Worm (Caenorhabditis elegans): ENCODE measurements around the gene F58E2.4.

Gene F58E2.4

DNA sequence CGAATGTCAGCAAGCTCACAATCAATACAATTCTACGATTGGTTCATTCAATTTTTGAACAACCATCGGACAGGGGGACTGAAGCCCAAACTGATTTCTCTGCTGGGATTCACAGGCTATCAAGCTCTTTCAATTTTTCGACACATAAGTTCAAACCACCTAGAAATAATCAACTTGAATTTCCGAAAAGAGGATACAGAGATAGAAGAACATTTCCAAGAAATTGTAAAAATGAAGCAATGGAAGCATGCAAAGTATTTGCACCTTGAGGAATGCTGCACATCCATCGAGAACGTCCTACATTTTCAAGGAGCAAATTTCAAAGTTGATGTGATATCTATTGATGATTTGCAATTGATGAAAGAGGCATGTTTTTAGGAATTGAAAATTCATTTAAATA lies 4.6 kb downstream of the F58E2.4 start:
- no peak for TF ChIP-seq lin-32 (GFP tag; optimal IDR thresholded peaks at IDR 0.05)
- no peak for TF ChIP-seq nhr-2 (tag; optimal IDR thresholded peaks at IDR 0.05)
- no peak for TF ChIP-seq nhr-76 (tag; optimal IDR thresholded peaks at IDR 0.05)
- TF ChIP-seq nhr-28 (tag; optimal IDR thresholded peaks at IDR 0.05) = no peak
- no peak for TF ChIP-seq drap-1 (GFP tag; optimal IDR thresholded peaks at IDR 0.05)
- TF ChIP-seq sem-2 (GFP tag; optimal IDR thresholded peaks at IDR 0.05) = no peak
- no peak for TF ChIP-seq unc-120 (tag; optimal IDR thresholded peaks at IDR 0.05; ENCODE audit: poor library complexity, severe bottlenecking)
- TF ChIP-seq elt-1 (tag; optimal IDR thresholded peaks at IDR 0.05; ENCODE audit: borderline replicate concordance, insufficient read depth) = no peak
- no peak for TF ChIP-seq unc-62 (GFP tag; optimal IDR thresholded peaks at IDR 0.05)
- no peak for TF ChIP-seq nhr-237 (tag; optimal IDR thresholded peaks at IDR 0.05)
- TF ChIP-seq elt-3 (tag; optimal IDR thresholded peaks at IDR 0.05) = no peak

DNA sequence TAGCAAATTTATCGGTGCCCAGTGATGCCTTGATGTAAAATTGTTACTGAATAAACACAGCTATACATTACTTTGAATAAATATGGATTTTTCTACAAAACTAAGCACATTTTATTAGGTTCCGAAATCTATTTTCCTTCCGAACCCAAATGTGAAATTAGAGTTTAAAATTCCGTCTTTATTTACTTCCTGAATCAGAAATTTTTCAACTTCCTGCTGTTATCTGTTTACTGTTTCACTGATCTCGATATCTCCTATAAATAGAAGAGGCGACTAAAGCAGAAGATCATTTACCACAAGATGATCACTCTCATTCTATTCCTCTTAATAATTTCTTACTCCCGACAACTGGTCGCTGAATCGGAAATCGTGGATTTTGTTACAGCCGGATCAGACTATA lies 6.6 kb downstream of the F58E2.4 start, which contains the start of gene F58E2.2:
Gene F58E2.2, plus strand, starts transcription at position 301 of the 400 bp plus-strand sequence.
- TF ChIP-seq unc-120 (tag; optimal IDR thresholded peaks at IDR 0.05; ENCODE audit: poor library complexity, severe bottlenecking) (no peak), ceh-83 (GFP tag; optimal IDR thresholded peaks at IDR 0.05) (no peak), ceh-43 (GFP tag; optimal IDR thresholded peaks at IDR 0.05) (no peak), nhr-2 (tag; optimal IDR thresholded peaks at IDR 0.05) (no peak), unc-62 (GFP tag; optimal IDR thresholded peaks at IDR 0.05) (no peak), lsy-2 (tag; optimal IDR thresholded peaks at IDR 0.05) (no peak), nhr-237 (tag; optimal IDR thresholded peaks at IDR 0.05) (no peak), ham-2 (GFP tag; optimal IDR thresholded peaks at IDR 0.05) (no peak), ces-1 (GFP tag; optimal IDR thresholded peaks at IDR 0.05) (no peak), tbx-8 (GFP tag; optimal IDR thresholded peaks at IDR 0.05) (no peak), sem-2 (GFP tag; optimal IDR thresholded peaks at IDR 0.05) (no peak), M03D4.4 (tag; optimal IDR thresholded peaks at IDR 0.05) (no peak), hlh-1 (tag; optimal IDR thresholded peaks at IDR 0.05) (no peak), snpc-4 (tag; optimal IDR thresholded peaks at IDR 0.05) (no peak), elt-3 (tag; optimal IDR thresholded peaks at IDR 0.05) (no peak), ztf-11 (tag; optimal IDR thresholded peaks at IDR 0.05) (no peak), flh-1 (GFP tag; optimal IDR thresholded peaks at IDR 0.05) (no peak), mep-1 (tag; optimal IDR thresholded peaks at IDR 0.05) (no peak), unc-39 (tag; optimal IDR thresholded peaks at IDR 0.05) (no peak)

DNA sequence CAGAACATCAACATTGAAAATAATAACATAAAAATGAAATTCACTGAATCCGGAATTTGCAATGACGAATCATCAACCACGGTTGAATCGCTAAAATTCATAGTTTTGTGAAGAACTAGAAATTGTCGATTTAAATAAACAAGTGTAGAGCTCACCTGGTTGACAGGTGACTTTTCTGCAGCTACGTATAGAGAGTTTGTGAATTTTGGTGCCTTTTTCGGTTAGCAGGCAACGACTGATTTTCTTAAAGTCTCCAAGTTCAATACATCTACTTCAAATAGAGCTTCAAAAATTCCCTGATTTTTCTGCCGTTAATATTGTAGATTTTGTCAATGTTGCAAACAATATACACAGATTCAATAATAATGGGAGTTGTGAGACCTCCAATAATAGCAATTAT lies 13.9 kb downstream of the F58E2.4 start, which contains the start of gene srz-69:
Gene srz-69, minus strand, starts transcription at position 101 of the 400 bp plus-strand sequence.
- TF ChIP-seq ceh-43 (GFP tag; optimal IDR thresholded peaks at IDR 0.05) (no peak), M03D4.4 (tag; optimal IDR thresholded peaks at IDR 0.05) (no peak), bed-3 (GFP tag; optimal IDR thresholded peaks at IDR 0.05) (no peak), elt-3 (tag; optimal IDR thresholded peaks at IDR 0.05) (no peak), nhr-76 (tag; optimal IDR thresholded peaks at IDR 0.05) (no peak), lsy-2 (tag; optimal IDR thresholded peaks at IDR 0.05) (no peak), ces-1 (GFP tag; optimal IDR thresholded peaks at IDR 0.05) (no peak)

DNA sequence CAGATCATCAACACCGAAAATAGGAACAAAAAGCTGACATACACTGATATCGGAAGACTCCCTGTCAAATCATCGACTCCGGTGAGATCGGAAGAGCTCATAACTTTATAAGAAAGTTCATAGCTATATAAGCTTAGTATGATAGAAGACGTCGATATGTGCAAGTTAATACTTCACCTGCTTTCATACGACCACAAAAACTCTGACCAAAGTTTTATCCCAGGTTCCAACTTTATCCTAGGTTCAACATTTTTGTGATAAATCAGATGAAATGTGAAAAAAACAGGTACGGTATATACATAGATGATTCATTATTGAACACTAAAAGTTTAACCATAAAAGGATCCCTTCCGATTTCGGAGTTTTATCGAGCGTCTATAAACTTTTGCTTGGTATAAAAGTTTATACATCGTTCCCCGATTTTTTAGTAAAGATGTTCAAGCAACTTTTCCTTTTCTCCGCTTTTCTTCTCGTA lies 15.8 kb downstream of the F58E2.4 start, which contains the start of the genes srz-70 and C09G12.5:
Gene srz-70, minus strand, starts transcription at position 101 of the 475 bp plus-strand sequence.
Gene C09G12.5, plus strand, starts transcription at position 425 of the 475 bp plus-strand sequence.
- TF ChIP-seq mls-2 (tag; optimal IDR thresholded peaks at IDR 0.05) (no peak), unc-39 (tag; optimal IDR thresholded peaks at IDR 0.05) (no peak), blmp-1 (tag; optimal IDR thresholded peaks at IDR 0.05) (no peak), flh-1 (GFP tag; optimal IDR thresholded peaks at IDR 0.05) (no peak), mep-1 (tag; optimal IDR thresholded peaks at IDR 0.05) (no peak), unc-120 (tag; optimal IDR thresholded peaks at IDR 0.05; ENCODE audit: poor library complexity, severe bottlenecking) (no peak), lsy-2 (tag; optimal IDR thresholded peaks at IDR 0.05) (no peak), nhr-12 (tag; optimal IDR thresholded peaks at IDR 0.05) (no peak), hlh-1 (tag; optimal IDR thresholded peaks at IDR 0.05) (no peak), M03D4.4 (tag; optimal IDR thresholded peaks at IDR 0.05) (no peak), nhr-76 (tag; optimal IDR thresholded peaks at IDR 0.05) (no peak), drap-1 (GFP tag; optimal IDR thresholded peaks at IDR 0.05) (no peak), ces-1 (GFP tag; optimal IDR thresholded peaks at IDR 0.05) (no peak), ceh-83 (GFP tag; optimal IDR thresholded peaks at IDR 0.05) (no peak), snpc-4 (tag; optimal IDR thresholded peaks at IDR 0.05) (no peak)

DNA sequence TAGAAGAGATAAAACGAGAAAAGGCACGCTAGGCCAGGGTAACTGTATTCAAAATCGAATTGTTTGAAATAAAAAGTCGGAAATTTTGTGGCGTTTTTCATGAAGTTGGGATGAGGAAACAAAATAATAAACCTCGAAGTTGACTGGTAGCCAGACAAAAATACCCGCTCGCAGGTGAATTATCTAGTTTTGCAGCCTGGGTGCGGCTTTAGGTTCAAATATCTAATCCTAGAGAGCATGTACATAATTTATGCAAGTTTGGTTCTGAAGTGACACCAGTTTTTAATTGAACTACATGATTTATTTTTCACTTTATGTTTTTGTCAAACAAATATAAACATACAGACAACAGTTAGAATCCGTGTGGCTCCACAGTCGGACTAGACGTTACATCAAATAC lies 18.6 kb downstream of the F58E2.4 start, which contains the start of gene srz-37:
Gene srz-37, minus strand, starts transcription at position 101 of the 400 bp plus-strand sequence.
- no peak for TF ChIP-seq sptf-1 (tag; optimal IDR thresholded peaks at IDR 0.05)
- no peak for TF ChIP-seq lsy-2 (tag; optimal IDR thresholded peaks at IDR 0.05)
- no peak for TF ChIP-seq unc-120 (tag; optimal IDR thresholded peaks at IDR 0.05; ENCODE audit: poor library complexity, severe bottlenecking)
- no peak for TF ChIP-seq elt-3 (tag; optimal IDR thresholded peaks at IDR 0.05)
- TF ChIP-seq nhr-28 (tag; optimal IDR thresholded peaks at IDR 0.05) = no peak
- TF ChIP-seq hlh-1 (tag; optimal IDR thresholded peaks at IDR 0.05) = no peak
- TF ChIP-seq elt-1 (tag; optimal IDR thresholded peaks at IDR 0.05; ENCODE audit: borderline replicate concordance, insufficient read depth) = no peak
- TF ChIP-seq mab-5 (tag; optimal IDR thresholded peaks at IDR 0.05) = no peak

Measured in whole organism, mixed stage, embryonic.